Worm (Caenorhabditis elegans): ENCODE results near the gene Y48G9A.6.

- TF ChIP-seq tbx-8 (GFP tag; optimal IDR thresholded peaks at IDR 0.05) (no peak), snpc-4 (tag; optimal IDR thresholded peaks at IDR 0.05) (no peak), lsy-2 (tag; optimal IDR thresholded peaks at IDR 0.05) (no peak), lin-13 (tag; optimal IDR thresholded peaks at IDR 0.05) (no peak), ztf-11 (tag; optimal IDR thresholded peaks at IDR 0.05) (no peak), ceh-83 (GFP tag; optimal IDR thresholded peaks at IDR 0.05) (no peak), M03D4.4 (tag; optimal IDR thresholded peaks at IDR 0.05) (no peak), ham-2 (GFP tag; optimal IDR thresholded peaks at IDR 0.05) (no peak), nhr-76 (tag; optimal IDR thresholded peaks at IDR 0.05) (no peak), elt-1 (tag; optimal IDR thresholded peaks at IDR 0.05; ENCODE audit: borderline replicate concordance, insufficient read depth) (no peak), mep-1 (tag; optimal IDR thresholded peaks at IDR 0.05) (no peak), blmp-1 (tag; optimal IDR thresholded peaks at IDR 0.05) (no peak), elt-3 (tag; optimal IDR thresholded peaks at IDR 0.05) (no peak)
Observed at ce11 chrIII:2111376-2111775, 6.3 kb upstream of the Y48G9A.6 start.
